Fruit fly (Drosophila melanogaster) ovary, adult (tissue): ENCODE measurements around the gene CG14132.
A peak's percentile ranks its signal among the peaks of the same experiment; 100 is the strongest.

Experiments
- CG17801 ChIP-seq: fragments of 200-800 bp; optimal IDR thresholded peaks from 2 replicates; lab custom pipeline; 2019; ENCODE audit warnings: missing biosample characterization, mild to moderate bottlenecking, missing genetic modification characterization, moderate library complexity; ENCODE audit not compliant: partially characterized antibody

Gene CG14132

dm6 chr3L:11704902-11705546 lies 10.1 kb downstream of the CG14132 start:
- TF ChIP-seq CG17801 = no peak

- no peak for TF ChIP-seq CG17801
Measured at dm6 chr3L:11703579-11703978, 11.5 kb downstream of the CG14132 start.

dm6 chr3L:11701649-11702048 lies 13.4 kb downstream of the CG14132 start:
- TF ChIP-seq CG17801 = no peak

dm6 chr3L:11699163-11699562 lies 15.9 kb downstream of the CG14132 start, which contains the start of gene Dnai2:
TSS of gene Dnai2 (minus strand) at chr3L:11699263.
- TF ChIP-seq CG17801 = no peak

dm6 chr3L:11696294-11697116 lies 18.6 kb downstream of the CG14132 start, which contains the start of gene Dph1:
TSS of gene Dph1 (minus strand) at chr3L:11696963.
- TF ChIP-seq CG17801 = peak; percentile 75

- TF ChIP-seq CG17801 = no peak
Measured at dm6 chr3L:11695827-11696226, 19.3 kb downstream of the CG14132 start.

dm6 chr3L:11695063-11695462 lies 20.0 kb downstream of the CG14132 start:
- no peak for TF ChIP-seq CG17801

- TF ChIP-seq CG17801 = no peak
Measured at dm6 chr3L:11692853-11693252, 22.2 kb downstream of the CG14132 start.

dm6 chr3L:11691203-11691797 lies 23.8 kb downstream of the CG14132 start, which contains the start of the genes Pldn and CG14135:
TSS of gene Pldn (minus strand) at chr3L:11691399.
TSS of gene CG14135 (plus strand) at chr3L:11691571.
- TF ChIP-seq CG17801 = no peak

- TF ChIP-seq CG17801 = peak; percentile 48
Measured at dm6 chr3L:11689832-11690602, 25.1 kb downstream of the CG14132 start.

- TF ChIP-seq CG17801 = no peak
Measured at dm6 chr3L:11685876-11686275, 29.2 kb downstream of the CG14132 start.

dm6 chr3L:11684522-11684851 lies 30.6 kb downstream of the CG14132 start:
- no peak for TF ChIP-seq CG17801

dm6 chr3L:11683819-11684521 lies 31.1 kb downstream of the CG14132 start, which contains the start of gene Sugb:
TSS of gene Sugb (plus strand) at chr3L:11683980.
- peak; percentile 38 for TF ChIP-seq CG17801

dm6 chr3L:11681794-11682193 lies 33.3 kb downstream of the CG14132 start, which contains the start of gene TfIIEalpha:
TSS of gene TfIIEalpha (plus strand) at chr3L:11682038.
- peak; percentile 24 for TF ChIP-seq CG17801

- TF ChIP-seq CG17801 = no peak
Measured at dm6 chr3L:11680298-11680697, 34.8 kb downstream of the CG14132 start, which contains the start of gene CG32085. TSS of gene CG32085 (minus strand) at chr3L:11680344.
